Fruit fly (Drosophila melanogaster) whole organism, embryonic: ENCODE data around the gene galla-2.

Experiments used
- ATbp ChIP-seq: fragments of 200-800 bp; sonication (Bioruptor generic); optimal IDR thresholded peaks from 2 replicates; lab custom pipeline; 2017; ENCODE audit warnings: missing biosample characterization, mild to moderate bottlenecking, missing genetic modification characterization, missing genetic modification reagents
- Atf6 ChIP-seq: fragments of 200-800 bp; sonication (Bioruptor generic); IDR thresholded peaks from 2 replicates; pipeline ENCODE4 v1.3.6; 2022; ENCODE audit warnings: missing biosample characterization, missing genetic modification characterization
- CG10543 ChIP-seq: fragments of 200-800 bp; sonication (Bioruptor generic); optimal IDR thresholded peaks from 3 replicates; lab custom pipeline; 2017; ENCODE audit warnings: missing biosample characterization, mild to moderate bottlenecking, missing genetic modification characterization, moderate library complexity
- CG11085 ChIP-seq: fragments of 200-800 bp; sonication (Bioruptor generic); IDR thresholded peaks from 2 replicates; pipeline ENCODE4 v1.3.6; 2022; ENCODE audit warnings: missing biosample characterization, missing genetic modification characterization
- CG11695 ChIP-seq: fragments of 200-800 bp; sonication (Bioruptor generic); IDR thresholded peaks from 3 replicates; pipeline ENCODE4 v1.3.6; 2022; ENCODE audit warnings: missing biosample characterization, missing genetic modification characterization
- CG12155 ChIP-seq: fragments of 200-800 bp; sonication (Bioruptor generic); optimal IDR thresholded peaks from 3 replicates; lab custom pipeline; 2016; ENCODE audit warnings: missing biosample characterization, missing genetic modification characterization
- CG12769 ChIP-seq: fragments of 200-800 bp; sonication (Bioruptor generic); optimal IDR thresholded peaks from 2 replicates; lab custom pipeline; 2019; ENCODE audit warnings: missing biosample characterization, mild to moderate bottlenecking, missing genetic modification characterization, moderate library complexity
- CG15269 ChIP-seq: fragments of 200-800 bp; sonication (Bioruptor generic); optimal IDR thresholded peaks from 2 replicates; lab custom pipeline; 2018; ENCODE audit warnings: missing biosample characterization, mild to moderate bottlenecking, missing genetic modification characterization, moderate library complexity
- CG17385 ChIP-seq: fragments of 200-800 bp; sonication (Bioruptor generic); optimal IDR thresholded peaks from 3 replicates; lab custom pipeline; 2018; ENCODE audit warnings: missing biosample characterization, mild to moderate bottlenecking, missing genetic modification characterization
- CG2712 ChIP-seq: fragments of 200-800 bp; optimal IDR thresholded peaks from 3 replicates; lab custom pipeline; 2019; ENCODE audit warnings: missing biosample characterization, mild to moderate bottlenecking, missing genetic modification characterization, moderate library complexity
- CG32772 ChIP-seq: fragments of 200-800 bp; sonication (Bioruptor generic); IDR thresholded peaks from 2 replicates; pipeline ENCODE4 v1.3.6; 2022; ENCODE audit warnings: missing biosample characterization, missing genetic modification characterization
- CG3847 ChIP-seq: fragments of 200-800 bp; sonication (Bioruptor generic); IDR thresholded peaks from 2 replicates; pipeline ENCODE4 v1.3.6; 2022; ENCODE audit warnings: missing biosample characterization, missing genetic modification characterization
- CG6813 ChIP-seq: fragments of 200-800 bp; sonication (Bioruptor generic); optimal IDR thresholded peaks from 2 replicates; lab custom pipeline; 2017; ENCODE audit warnings: missing biosample characterization, missing genetic modification characterization, mild to moderate bottlenecking, moderate library complexity, missing genetic modification reagents
- CG8290 ChIP-seq, 3 experiments: fragments of 200-800 bp; sonication (Bioruptor generic); optimal IDR thresholded peaks; 2 replicates each; lab custom pipeline; 2016 to 2019; ENCODE audit warnings: missing biosample characterization in 3 of 3, missing genetic modification characterization in 3 of 3, mild to moderate bottlenecking in 2 of 3, moderate library complexity in 1 of 3
- CG9932 ChIP-seq: fragments of 200-800 bp; sonication (Bioruptor generic); IDR thresholded peaks from 2 replicates; pipeline ENCODE4 v1.3.6; 2022; ENCODE audit warnings: missing biosample characterization, missing genetic modification characterization
- E2f1 ChIP-seq: fragments of 200-800 bp; sonication (Bioruptor generic); IDR thresholded peaks from 2 replicates; pipeline ENCODE4 v1.3.6; 2022; ENCODE audit warnings: missing biosample characterization, missing genetic modification characterization
- HmgD ChIP-seq: fragments of 200-800 bp; sonication (Bioruptor generic); optimal IDR thresholded peaks from 3 replicates; lab custom pipeline; 2016; ENCODE audit warnings: missing biosample characterization, missing genetic modification characterization
- Hr51 ChIP-seq, 2 experiments: fragments of 200-800 bp; sonication (Bioruptor generic); optimal IDR thresholded peaks; 2 replicates in 1 of 2; 3 replicates in 1 of 2; lab custom pipeline; 2016 to 2018; ENCODE audit warnings: missing biosample characterization in 2 of 2, missing genetic modification characterization in 2 of 2, mild to moderate bottlenecking in 1 of 2, moderate library complexity in 1 of 2
- Med ChIP-seq: fragments of 200-800 bp; sonication (Bioruptor generic); peaks from one replicate; lab custom pipeline; 2016; ENCODE audit warnings: missing biosample characterization, missing genetic modification characterization, mild to moderate bottlenecking, inconsistent platforms, moderate library complexity
- PHDP ChIP-seq: fragments of 200-800 bp; sonication (Bioruptor generic); optimal IDR thresholded peaks from 3 replicates; lab custom pipeline; 2018; ENCODE audit warnings: missing biosample characterization, mild to moderate bottlenecking, missing genetic modification characterization, moderate library complexity
- Poxn ChIP-seq: fragments of 200-800 bp; sonication (Bioruptor generic); IDR thresholded peaks from 2 replicates; pipeline ENCODE4 v1.3.6; 2022; ENCODE audit warnings: missing biosample characterization, missing genetic modification characterization
- Usf ChIP-seq: fragments of 200-800 bp; sonication (Bioruptor generic); optimal IDR thresholded peaks from 2 replicates; lab custom pipeline; 2017; ENCODE audit warnings: missing genotype, missing biosample characterization, missing genetic modification characterization
- abd-A ChIP-seq: fragments of 200-800 bp; sonication (Bioruptor generic); optimal IDR thresholded peaks from 3 replicates; lab custom pipeline; 2019; ENCODE audit warnings: missing biosample characterization, mild to moderate bottlenecking, missing genetic modification characterization, moderate library complexity
- chinmo ChIP-seq: fragments of 200-800 bp; sonication (Bioruptor generic); IDR thresholded peaks from 4 replicates; pipeline ENCODE4 v1.3.6; 2022; ENCODE audit warnings: missing biosample characterization, missing genetic modification characterization; ENCODE audit not compliant: partially characterized antibody
- chn ChIP-seq: fragments of 200-800 bp; sonication (Bioruptor generic); optimal IDR thresholded peaks from 2 replicates; lab custom pipeline; 2016; ENCODE audit warnings: missing biosample characterization, missing genetic modification characterization
- crol ChIP-seq: fragments of 200-800 bp; sonication (Bioruptor generic); IDR thresholded peaks from 2 replicates; pipeline ENCODE4 v1.3.6; 2022; ENCODE audit warnings: missing biosample characterization, missing genetic modification characterization
- ind ChIP-seq: fragments of 200-800 bp; sonication (Bioruptor generic); optimal IDR thresholded peaks from 3 replicates; lab custom pipeline; 2016; ENCODE audit warnings: missing biosample characterization, missing genetic modification characterization
- mam ChIP-seq: fragments of 200-800 bp; sonication (Bioruptor generic); optimal IDR thresholded peaks from 3 replicates; lab custom pipeline; 2016; ENCODE audit warnings: missing biosample characterization, missing genetic modification characterization
- mirr ChIP-seq: fragments of 200-800 bp; sonication (Bioruptor generic); optimal IDR thresholded peaks from 3 replicates; lab custom pipeline; 2018; ENCODE audit warnings: missing biosample characterization, mild to moderate bottlenecking, missing genetic modification characterization
- nerfin-1 ChIP-seq: fragments of 200-800 bp; sonication (Bioruptor generic); optimal IDR thresholded peaks from 3 replicates; lab custom pipeline; 2019; ENCODE audit warnings: missing biosample characterization, mild to moderate bottlenecking, missing genetic modification characterization, moderate library complexity
- nerfin-2 ChIP-seq: fragments of 200-800 bp; sonication (Bioruptor generic); IDR thresholded peaks from 2 replicates; pipeline ENCODE4 v1.3.6; 2022; ENCODE audit warnings: missing biosample characterization, missing genetic modification characterization; ENCODE audit not compliant: partially characterized antibody
- prd ChIP-seq, 3 experiments: fragments of >200 bp in 2 of 3; fragments of 200-800 bp in 1 of 3; sonication (Bioruptor generic) in 1 of 3; optimal IDR thresholded peaks in 2 of 3; IDR thresholded peaks in 1 of 3; 2 replicates in 2 of 3; 3 replicates in 1 of 3; pipeline versions ENCODE4 v1.3.6 to Lab custom; 2017 to 2022; ENCODE audit warnings: missing biosample characterization in 1 of 3, missing genetic modification characterization in 1 of 3
- ranshi ChIP-seq: fragments of 200-800 bp; sonication (Bioruptor generic); IDR thresholded peaks from 2 replicates; pipeline ENCODE4 v1.3.6; 2022; ENCODE audit warnings: missing biosample characterization, missing genetic modification characterization
- ro ChIP-seq: fragments of 200-800 bp; sonication (Bioruptor generic); IDR thresholded peaks from 2 replicates; pipeline ENCODE4 v1.3.6; 2022; ENCODE audit warnings: missing biosample characterization, missing genetic modification characterization
- run ChIP-seq: fragments of 200-800 bp; sonication (Bioruptor generic); optimal IDR thresholded peaks from 3 replicates; lab custom pipeline; 2018; ENCODE audit warnings: missing biosample characterization, mild to moderate bottlenecking, missing genetic modification characterization
- sens ChIP-seq: fragments of 200-800 bp; sonication (Bioruptor generic); peaks from one replicate; lab custom pipeline; 2016; ENCODE audit warnings: missing biosample characterization, missing genetic modification characterization
- sens-2 ChIP-seq: fragments of 200-800 bp; sonication (Bioruptor generic); IDR thresholded peaks from 2 replicates; pipeline ENCODE4 v1.3.6; 2022; ENCODE audit warnings: missing biosample characterization, missing genetic modification characterization
- slbo ChIP-seq: fragments of 200-800 bp; sonication (Bioruptor generic); IDR thresholded peaks from 2 replicates; pipeline ENCODE4 v1.3.6; 2022; ENCODE audit warnings: missing biosample characterization, missing genetic modification characterization
- stc ChIP-seq: fragments of 200-800 bp; sonication (Bioruptor generic); IDR thresholded peaks from 2 replicates; pipeline ENCODE4 v1.3.6; 2022; ENCODE audit warnings: missing biosample characterization, missing genetic modification characterization
- stwl ChIP-seq: fragments of 200-800 bp; sonication (Bioruptor generic); optimal IDR thresholded peaks from 3 replicates; lab custom pipeline; 2018; ENCODE audit warnings: missing biosample characterization, mild to moderate bottlenecking, missing genetic modification characterization, moderate library complexity
- tll ChIP-seq, 2 experiments: fragments of 200-800 bp in 1 of 2; fragments of >200 bp in 1 of 2; sonication (Bioruptor generic) in 1 of 2; optimal IDR thresholded peaks; 2 replicates each; lab custom pipeline; 2017 to 2019; ENCODE audit warnings: missing biosample characterization in 2 of 2, missing genetic modification characterization in 2 of 2, mild to moderate bottlenecking in 1 of 2, moderate library complexity in 1 of 2
- vnd ChIP-seq: fragments of 200-800 bp; sonication (Bioruptor generic); IDR thresholded peaks from 3 replicates; pipeline ENCODE4 v1.3.6; 2022; ENCODE audit warnings: missing biosample characterization, missing genetic modification characterization; ENCODE audit not compliant: partially characterized antibody
- zfh2 ChIP-seq: fragments of 200-800 bp; sonication (Bioruptor generic); optimal IDR thresholded peaks from 2 replicates; lab custom pipeline; 2016; ENCODE audit warnings: missing biosample characterization, missing genetic modification characterization

galla-2 gene

dm6 chr3L:10861657-10862543, 20.8 kb upstream of the galla-2 start (continued):
- TF ChIP-seq Hr51 (GFP tag; optimal IDR thresholded peaks at IDR 0.05; lab: Kevin White, UChicago), result peak; percentile 23 to 47
- TF ChIP-seq Med (GFP tag; lab: Kevin White, UChicago), result peak; percentile 80
- TF ChIP-seq slbo (GFP tag; lab: Robert Waterston, UW), result peak; percentile 50
- peak; percentile 4 for TF ChIP-seq zfh2 (GFP tag; lab: Kevin White, UChicago)
- TF ChIP-seq ATbp (GFP tag; lab: Kevin White, UChicago), result peak; percentile 34
- TF ChIP-seq CG9932 (GFP tag; lab: Robert Waterston, UW), result 0 out of 2 replicates have a peak, but pooled peaks have one; percentile 14
- peak; percentile 20 for TF ChIP-seq chn
- peak; percentile 44 for TF ChIP-seq CG6813 (GFP tag; lab: Kevin White, UChicago)
- peak; percentile 2 for TF ChIP-seq ind (GFP tag; lab: Kevin White, UChicago)
- peak in 1 of 2 experiments; percentile 32 for TF ChIP-seq tll (GFP tag; optimal IDR thresholded peaks at IDR 0.05; lab: Kevin White, UChicago)
- TF ChIP-seq CG2712 (tag; lab: Kevin White, UChicago), result peak; percentile 12
- TF ChIP-seq CG11695 (GFP tag; lab: Robert Waterston, UW), result 0 out of 3 replicates have a peak, but pooled peaks have one; percentile 13
- TF ChIP-seq E2f1 (GFP tag; lab: Robert Waterston, UW), result peak; percentile 32; the same call in 1 of the 2 replicates
- TF ChIP-seq CG8290 (GFP tag; optimal IDR thresholded peaks at IDR 0.05; lab: Kevin White, UChicago), result no peak
- TF ChIP-seq CG8290 (tag; optimal IDR thresholded peaks at IDR 0.05; lab: Kevin White, UChicago), result peak in 1 of 2 experiments; percentile 3
- TF ChIP-seq nerfin-1 (tag; lab: Kevin White, UChicago), result peak; percentile 60
- TF ChIP-seq CG15269 (tag; lab: Kevin White, UChicago), result peak; percentile 36
- no peak for TF ChIP-seq prd (optimal IDR thresholded peaks at IDR 0.05; lab: Kevin White, UChicago)
- TF ChIP-seq prd (GFP tag; IDR thresholded peaks at IDR 0.05; lab: Robert Waterston, UW), result 0 out of 3 replicates have a peak, but pooled peaks have one; percentile 18
- TF ChIP-seq CG12155 (GFP tag; lab: Kevin White, UChicago), result peak; percentile 19
- no peak for TF ChIP-seq Usf (GFP tag; lab: Kevin White, UChicago)
- no peak for TF ChIP-seq stc (GFP tag; lab: Robert Waterston, UW)
- TF ChIP-seq crol, result 0 out of 2 replicates have a peak, but pooled peaks have one; percentile 7
- TF ChIP-seq run (tag; lab: Kevin White, UChicago), result peak; percentile 56
- peak; percentile 19; the same call in 1 of the 2 replicates for TF ChIP-seq CG3847 (GFP tag; lab: Robert Waterston, UW)
- TF ChIP-seq CG32772 (GFP tag; lab: Robert Waterston, UW), result 0 out of 2 replicates have a peak, but pooled peaks have one; percentile 28
- 0 out of 3 replicates have a peak, but pooled peaks have one; percentile 22 for TF ChIP-seq vnd (GFP tag; lab: Robert Waterston, UW)
- TF ChIP-seq Poxn (GFP tag; lab: Robert Waterston, UW), result no peak

- TF ChIP-seq CG17385, result peak; percentile 39
- no peak for TF ChIP-seq Atf6 (GFP tag; lab: Robert Waterston, UW)
- no peak for TF ChIP-seq CG11085 (GFP tag; lab: Robert Waterston, UW)
- no peak for TF ChIP-seq nerfin-2 (GFP tag; lab: Robert Waterston, UW)
- no peak for TF ChIP-seq HmgD (GFP tag; lab: Kevin White, UChicago)
- peak; percentile 50 for TF ChIP-seq sens
- no peak for TF ChIP-seq abd-A (tag; lab: Kevin White, UChicago)
- peak; percentile 84 for TF ChIP-seq CG8290 (GFP tag; optimal IDR thresholded peaks at IDR 0.05; lab: Kevin White, UChicago)
- TF ChIP-seq CG8290 (tag; optimal IDR thresholded peaks at IDR 0.05; lab: Kevin White, UChicago), result peak; percentile 16 to 74
- peak; percentile 31 for TF ChIP-seq stwl
- TF ChIP-seq mam (GFP tag; lab: Kevin White, UChicago), result no peak
- peak; percentile 18 for TF ChIP-seq Med (GFP tag; lab: Kevin White, UChicago)
- TF ChIP-seq chinmo, result 0 out of 4 replicates have a peak, but pooled peaks have one; percentile 20
- TF ChIP-seq sens-2 (GFP tag; lab: Robert Waterston, UW), result no peak
- TF ChIP-seq mirr, result peak; percentile 44
- no peak for TF ChIP-seq PHDP (tag; lab: Kevin White, UChicago)
- TF ChIP-seq ro, result no peak
- TF ChIP-seq CG12769, result peak; percentile 32
- TF ChIP-seq ranshi (GFP tag; lab: Robert Waterston, UW), result no peak
- TF ChIP-seq CG10543 (GFP tag; lab: Kevin White, UChicago), result peak; percentile 28
Measured at dm6 chr3L:10862544-10863474, 19.9 kb upstream of the galla-2 start.
